Fruit fly (Drosophila melanogaster) whole organism, prepupa: ENCODE data around the gene CG10943.
A peak's percentile ranks its signal among the peaks of the same experiment; 100 is the strongest.

Experiments used
- CG10669 ChIP-seq: fragments of 200-800 bp; sonication (Bioruptor generic); optimal IDR thresholded peaks from 3 replicates; lab custom pipeline; 2018; ENCODE audit warnings: missing biosample characterization, mild to moderate bottlenecking, missing genetic modification characterization, moderate library complexity
- CG11762 ChIP-seq: fragments of 200-800 bp; sonication (Bioruptor generic); optimal IDR thresholded peaks from 3 replicates; lab custom pipeline; 2016; ENCODE audit warnings: missing biosample characterization, missing genetic modification characterization; ENCODE audit not compliant: insufficient read depth
- CG15336 ChIP-seq: fragments of 200-800 bp; sonication (Bioruptor generic); IDR thresholded peaks from 2 replicates; pipeline ENCODE4 v1.3.6; 2022; ENCODE audit warnings: missing biosample characterization, missing genetic modification characterization
- CG16779 ChIP-seq: fragments of 200-800 bp; sonication (Bioruptor generic); optimal IDR thresholded peaks from 3 replicates; lab custom pipeline; 2017; ENCODE audit warnings: missing biosample characterization, mild to moderate bottlenecking, missing genetic modification characterization
- CG3032 ChIP-seq: fragments of 200-800 bp; optimal IDR thresholded peaks from 2 replicates; lab custom pipeline; 2019; ENCODE audit warnings: missing biosample characterization, mild to moderate bottlenecking, missing genetic modification characterization, moderate library complexity
- CG32006 ChIP-seq: fragments of 200-800 bp; sonication (Bioruptor generic); optimal IDR thresholded peaks from 3 replicates; lab custom pipeline; 2017; ENCODE audit warnings: missing biosample characterization, mild to moderate bottlenecking, missing genetic modification characterization
- CG34406 ChIP-seq: fragments of 200-800 bp; sonication (Bioruptor generic); optimal IDR thresholded peaks from 3 replicates; lab custom pipeline; 2016; ENCODE audit warnings: missing biosample characterization, missing genetic modification characterization
- CG4318 ChIP-seq: fragments of 200-800 bp; sonication (Bioruptor generic); optimal IDR thresholded peaks from 3 replicates; lab custom pipeline; 2017; ENCODE audit warnings: missing biosample characterization, mild to moderate bottlenecking, missing genetic modification characterization
- CG6163 ChIP-seq: fragments of 200-800 bp; sonication (Bioruptor generic); IDR thresholded peaks from 3 replicates; pipeline ENCODE4 v1.3.6; 2022; ENCODE audit warnings: missing biosample characterization, missing genetic modification characterization
- CG6276 ChIP-seq: fragments of 200-800 bp; sonication (Bioruptor generic); optimal IDR thresholded peaks from 2 replicates; lab custom pipeline; 2017; ENCODE audit warnings: missing biosample characterization, mild to moderate bottlenecking, missing genetic modification characterization
- CG6854 ChIP-seq: fragments of 200-800 bp; sonication (Bioruptor generic); optimal IDR thresholded peaks from 2 replicates; lab custom pipeline; 2017; ENCODE audit warnings: missing biosample characterization, mild to moderate bottlenecking, missing genetic modification characterization
- CG7368 ChIP-seq: fragments of 200-800 bp; sonication (Bioruptor generic); optimal IDR thresholded peaks from 3 replicates; lab custom pipeline; 2016; ENCODE audit warnings: missing biosample characterization, missing genetic modification characterization
- CG8632 ChIP-seq: fragments of 200-800 bp; sonication (Bioruptor generic); optimal IDR thresholded peaks from 3 replicates; lab custom pipeline; 2016; ENCODE audit warnings: missing biosample characterization, missing genetic modification characterization
- Eip75B ChIP-seq: fragments of 200-800 bp; sonication (Bioruptor generic); optimal IDR thresholded peaks from 3 replicates; lab custom pipeline; 2016; ENCODE audit warnings: missing biosample characterization, missing genetic modification characterization
- Eip93F ChIP-seq: fragments of 200-800 bp; sonication (Bioruptor generic); optimal IDR thresholded peaks from 2 replicates; lab custom pipeline; 2016; ENCODE audit warnings: missing biosample characterization, mild to moderate bottlenecking, missing genetic modification characterization
- Ets96B ChIP-seq: fragments of 200-800 bp; optimal IDR thresholded peaks from 2 replicates; lab custom pipeline; 2019; ENCODE audit warnings: missing biosample characterization, mild to moderate bottlenecking, missing genetic modification characterization, moderate library complexity
- Hr38 ChIP-seq: sonication (Bioruptor generic); optimal IDR thresholded peaks from 2 replicates; lab custom pipeline; 2016; ENCODE audit warnings: missing biosample characterization, missing genetic modification characterization
- Hr39 ChIP-seq: fragments of 200-800 bp; sonication (Bioruptor generic); optimal IDR thresholded peaks from 2 replicates; lab custom pipeline; 2016; ENCODE audit warnings: missing biosample characterization, missing genetic modification characterization
- Hr4 ChIP-seq: fragments of 200-800 bp; sonication (Bioruptor generic); optimal IDR thresholded peaks from 3 replicates; lab custom pipeline; 2016; ENCODE audit warnings: missing biosample characterization, missing genetic modification characterization
- Lpt ChIP-seq: fragments of 200-800 bp; sonication (Bioruptor generic); optimal IDR thresholded peaks from 3 replicates; lab custom pipeline; 2016; ENCODE audit warnings: missing biosample characterization, missing genetic modification characterization
- Met ChIP-seq: fragments of 200-800 bp; sonication (Bioruptor generic); optimal IDR thresholded peaks from 3 replicates; lab custom pipeline; 2016; ENCODE audit warnings: missing biosample characterization, missing genetic modification characterization
- Sox14 ChIP-seq: fragments of 200-800 bp; sonication (Bioruptor generic); optimal IDR thresholded peaks from 3 replicates; lab custom pipeline; 2016; ENCODE audit warnings: missing biosample characterization, missing genetic modification characterization
- achi ChIP-seq: fragments of 200-800 bp; sonication (Bioruptor generic); optimal IDR thresholded peaks from 3 replicates; lab custom pipeline; 2016; ENCODE audit warnings: missing biosample characterization, missing genetic modification characterization
- dac ChIP-seq: fragments of 200-800 bp; sonication (Bioruptor generic); optimal IDR thresholded peaks from 2 replicates; lab custom pipeline; 2017; ENCODE audit warnings: missing biosample characterization, mild to moderate bottlenecking, missing genetic modification characterization
- fd59A ChIP-seq: fragments of 200-800 bp; sonication (Bioruptor generic); optimal IDR thresholded peaks from 2 replicates; lab custom pipeline; 2017; ENCODE audit warnings: missing biosample characterization, mild to moderate bottlenecking, missing genetic modification characterization, missing genetic modification reagents
- fkh ChIP-seq: fragments of 200-800 bp; sonication (Bioruptor generic); optimal IDR thresholded peaks from 3 replicates; lab custom pipeline; 2017; ENCODE audit warnings: missing biosample characterization, mild to moderate bottlenecking, missing genetic modification characterization, moderate library complexity
- salr ChIP-seq, 2 experiments: fragments of 200-800 bp; sonication (Bioruptor generic); optimal IDR thresholded peaks; 3 replicates each; lab custom pipeline; 2016 to 2018; ENCODE audit warnings: missing biosample characterization in 2 of 2, missing genetic modification characterization in 2 of 2, mild to moderate bottlenecking in 1 of 2
- svp ChIP-seq: fragments of 200-800 bp; sonication (Bioruptor generic); peaks from one replicate; lab custom pipeline; 2016; ENCODE audit warnings: missing biosample characterization, missing genetic modification characterization
- topi ChIP-seq: fragments of 200-800 bp; sonication (Bioruptor generic); optimal IDR thresholded peaks from 3 replicates; lab custom pipeline; 2016; ENCODE audit warnings: missing biosample characterization, missing genetic modification characterization
- vri ChIP-seq: fragments of 200-800 bp; sonication (Bioruptor generic); optimal IDR thresholded peaks from 3 replicates; lab custom pipeline; 2016; ENCODE audit warnings: missing biosample characterization, mild to moderate bottlenecking, missing genetic modification characterization

The CG10943 gene

dm6 chr3L:12862820-12863219 lies at the start of gene CG10943:
Gene CG10943 (minus strand): TSS chr3L:12862920.
- TF ChIP-seq topi (GFP tag; lab: Kevin White, UChicago) = no peak
- no peak for TF ChIP-seq fd59A (GFP tag; lab: Kevin White, UChicago)
- TF ChIP-seq CG6163 (GFP tag; lab: Robert Waterston, UW) = no peak
- TF ChIP-seq vri (GFP tag; lab: Kevin White, UChicago) = peak; percentile 14
- TF ChIP-seq CG10669 = no peak
- TF ChIP-seq CG6276 (GFP tag; lab: Kevin White, UChicago) = no peak
- no peak for TF ChIP-seq salr (GFP tag; optimal IDR thresholded peaks at IDR 0.05; lab: Kevin White, UChicago)
- no peak for TF ChIP-seq CG34406 (GFP tag; lab: Kevin White, UChicago)
- TF ChIP-seq, all 60 proteins: peak for 1

DNA sequence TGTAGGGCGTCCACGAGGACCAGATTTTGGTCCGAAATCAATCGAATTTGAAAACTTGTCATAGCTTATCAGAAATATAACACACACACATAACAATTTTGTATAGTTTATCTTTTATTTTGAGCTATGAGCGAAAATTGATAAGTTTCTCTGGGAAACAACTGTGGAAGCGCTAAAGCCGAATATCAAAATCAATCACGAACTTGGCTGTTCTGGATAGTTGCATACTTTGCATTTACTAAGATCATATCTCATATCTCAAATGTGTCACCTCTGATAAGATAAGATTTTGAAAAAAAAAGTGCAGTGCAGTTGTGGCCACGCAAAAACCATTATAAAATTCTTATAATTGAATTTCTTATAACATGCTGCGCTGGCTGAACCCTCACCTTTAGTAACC lies 40.9 kb upstream of the CG10943 start, which contains the start of gene CG32117:
CG32117 (minus strand) TSS at position 101 of the 400 bp plus-strand sequence.
- TF ChIP-seq Met (GFP tag; lab: Kevin White, UChicago) = no peak

dm6 chr3L:12902579-12903228 lies 40.0 kb upstream of the CG10943 start, which contains the start of gene CG12520:
Gene CG12520 (minus strand): TSS chr3L:12902737.
- TF ChIP-seq Ets96B (tag; lab: Kevin White, UChicago) (no peak), Eip75B (GFP tag; lab: Kevin White, UChicago) (no peak), CG7368 (GFP tag; lab: Kevin White, UChicago) (no peak), Hr38 (GFP tag; lab: Kevin White, UChicago) (no peak), svp (peak; percentile 91), CG32006 (no peak), CG16779 (tag; lab: Kevin White, UChicago) (no peak), Lpt (GFP tag; lab: Kevin White, UChicago) (no peak), CG3032 (tag; lab: Kevin White, UChicago) (no peak), CG6854 (no peak), Eip93F (GFP tag; lab: Kevin White, UChicago) (no peak), Hr39 (GFP tag; lab: Kevin White, UChicago) (no peak), achi (GFP tag; lab: Kevin White, UChicago) (no peak), CG6276 (GFP tag; lab: Kevin White, UChicago) (no peak), CG4318 (GFP tag; lab: Kevin White, UChicago) (no peak), vri (GFP tag; lab: Kevin White, UChicago) (peak; percentile 47)

DNA sequence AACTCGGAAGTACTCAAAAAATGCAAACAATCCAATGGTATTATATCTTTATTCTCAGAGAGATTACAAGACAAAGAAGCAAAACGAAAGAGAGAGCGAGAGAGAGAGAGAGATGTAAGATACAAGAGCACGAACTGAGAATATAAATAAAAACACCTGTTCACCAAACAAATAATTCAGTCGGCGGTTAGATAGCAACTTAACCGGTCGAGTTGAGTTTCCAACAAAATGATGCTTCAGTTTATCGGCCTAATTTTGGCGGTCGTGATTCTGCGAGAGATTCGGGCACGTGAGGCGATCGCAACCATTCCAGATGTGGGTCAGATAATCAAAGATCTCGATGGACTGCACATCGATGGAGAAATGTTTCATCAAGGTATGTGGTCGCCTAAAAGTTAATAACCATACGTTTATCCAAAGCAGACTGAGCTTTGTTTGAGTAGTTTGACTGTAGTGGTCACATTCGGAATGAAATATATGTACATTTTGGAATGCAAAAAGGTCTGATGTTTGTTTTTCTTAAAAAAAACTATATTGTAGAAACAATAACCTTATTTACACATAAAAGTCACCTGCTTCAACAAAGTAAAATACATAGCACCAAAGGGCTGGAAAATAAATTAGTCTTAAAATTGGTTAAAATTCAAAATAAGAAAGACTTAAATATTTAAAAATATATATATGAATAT lies 29.9 kb upstream of the CG10943 start, which contains the start of gene CG14118:
CG14118 (plus strand) TSS at position 174 of the 689 bp plus-strand sequence.
- peak; percentile 47 for TF ChIP-seq fkh (GFP tag; lab: Kevin White, UChicago)
- no peak for TF ChIP-seq fd59A (GFP tag; lab: Kevin White, UChicago)
- TF ChIP-seq dac (GFP tag; lab: Kevin White, UChicago) = no peak
- no peak for TF ChIP-seq CG34406 (GFP tag; lab: Kevin White, UChicago)
- TF ChIP-seq CG6854 = no peak
- no peak for TF ChIP-seq salr (GFP tag; optimal IDR thresholded peaks at IDR 0.05; lab: Kevin White, UChicago)
- no peak for TF ChIP-seq CG8632 (GFP tag; lab: Kevin White, UChicago)
- TF ChIP-seq CG15336 (GFP tag; lab: Robert Waterston, UW) = no peak
- TF ChIP-seq Ets96B (tag; lab: Kevin White, UChicago) = no peak
- TF ChIP-seq Sox14 (GFP tag; lab: Kevin White, UChicago) = peak; percentile 32
- no peak for TF ChIP-seq Hr39 (GFP tag; lab: Kevin White, UChicago)
- TF ChIP-seq Hr4 (GFP tag; lab: Kevin White, UChicago) = no peak
- TF ChIP-seq CG3032 (tag; lab: Kevin White, UChicago) = no peak
- no peak for TF ChIP-seq CG11762 (GFP tag; lab: Kevin White, UChicago)
